Fruit fly (Drosophila melanogaster) whole organism, embryonic: ENCODE measurements around the gene CG14627.

Source experiments
- CG17385 ChIP-seq: fragments of 200-800 bp; sonication (Bioruptor generic); optimal IDR thresholded peaks from 3 replicates; lab custom pipeline; 2018; ENCODE audit warnings: missing biosample characterization, mild to moderate bottlenecking, missing genetic modification characterization
- CG2202 ChIP-seq: fragments of 200-800 bp; sonication (Bioruptor generic); optimal IDR thresholded peaks from 2 replicates; lab custom pipeline; 2018; ENCODE audit warnings: missing biosample characterization, mild to moderate bottlenecking, missing genetic modification characterization
- CG8359 ChIP-seq: fragments of 200-800 bp; sonication (Bioruptor generic); optimal IDR thresholded peaks from 2 replicates; lab custom pipeline; 2017; ENCODE audit warnings: missing biosample characterization, mild to moderate bottlenecking, missing genetic modification characterization, borderline replicate concordance
- D19B ChIP-seq: fragments of 200-800 bp; sonication (Bioruptor generic); optimal IDR thresholded peaks from 2 replicates; lab custom pipeline; 2017; ENCODE audit warnings: missing biosample characterization, mild to moderate bottlenecking, missing genetic modification characterization
- Fer3 ChIP-seq: fragments of 200-800 bp; sonication (Bioruptor generic); optimal IDR thresholded peaks from 2 replicates; lab custom pipeline; 2018; ENCODE audit warnings: missing biosample characterization, mild to moderate bottlenecking, missing genetic modification characterization, moderate library complexity
- Xrp1 ChIP-seq: fragments of 200-800 bp; sonication (Bioruptor generic); IDR thresholded peaks from 2 replicates; pipeline ENCODE4 v1.3.6; 2022; ENCODE audit warnings: missing biosample characterization, missing genetic modification characterization
- gfzf ChIP-seq: fragments of 200-800 bp; sonication (Bioruptor generic); optimal IDR thresholded peaks from 2 replicates; lab custom pipeline; 2016; ENCODE audit warnings: missing biosample characterization, mild to moderate bottlenecking, missing genetic modification characterization, moderate library complexity
- hkb ChIP-seq, 2 experiments: fragments of 200-800 bp in 1 of 2; fragments of >200 bp in 1 of 2; sonication (Bioruptor generic) in 1 of 2; IDR thresholded peaks in 1 of 2; optimal IDR thresholded peaks in 1 of 2; 2 replicates each; pipeline versions ENCODE4 v1.3.6 to Lab custom; 2017 to 2022; ENCODE audit warnings: missing biosample characterization in 1 of 2, missing genetic modification characterization in 1 of 2
- psq ChIP-seq: fragments of 200-800 bp; sonication (Bioruptor generic); optimal IDR thresholded peaks from 2 replicates; lab custom pipeline; 2017; ENCODE audit warnings: missing biosample characterization, missing genetic modification characterization

DNA sequence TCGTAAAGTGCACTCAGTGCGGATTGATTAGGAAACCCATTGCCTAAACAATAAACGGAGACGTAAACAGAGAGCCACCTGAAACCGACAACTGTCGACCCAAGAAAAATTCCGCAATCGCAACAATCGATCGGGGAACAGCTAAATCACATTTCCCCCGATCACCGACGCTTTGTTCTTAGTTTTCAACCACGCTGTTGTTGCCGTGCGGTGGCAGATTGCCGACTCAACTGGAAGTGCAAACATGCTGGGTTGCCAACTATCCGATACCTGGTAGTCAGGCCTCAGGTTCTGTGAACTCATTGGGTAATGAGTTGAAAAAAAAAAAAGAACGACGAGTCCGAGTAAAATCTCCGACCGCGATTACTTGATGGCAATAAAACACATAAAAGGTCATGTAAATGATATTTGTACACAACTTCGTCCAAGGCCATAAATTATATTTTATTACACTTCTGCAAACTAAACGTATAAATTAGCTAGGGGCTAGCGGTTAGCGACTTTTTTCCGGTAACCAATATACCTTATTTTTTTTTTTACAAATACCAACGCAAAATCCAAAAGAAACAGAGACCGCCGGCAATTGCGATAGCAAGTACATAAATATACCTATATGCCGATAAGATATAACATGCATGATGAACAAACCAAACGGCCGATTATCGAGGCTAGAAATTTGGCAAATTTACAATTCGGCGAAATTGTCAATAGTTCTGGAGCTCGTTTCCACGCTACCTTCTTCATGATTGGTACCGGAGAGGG lies 11.1 kb upstream of the CG14627 start, which contains the start of gene CG11378:
- no peak for TF ChIP-seq CG8359
- TF ChIP-seq Xrp1 (GFP tag; lab: Robert Waterston, UW): no peak
- no peak for TF ChIP-seq psq (GFP tag; lab: Kevin White, UChicago)
- TF ChIP-seq CG17385 (GFP tag; lab: Kevin White, UChicago): no peak
- TF ChIP-seq gfzf (GFP tag; lab: Kevin White, UChicago): no peak
- TF ChIP-seq hkb (optimal IDR thresholded peaks at IDR 0.05; lab: Kevin White, UChicago): no peak
- TF ChIP-seq hkb (GFP tag; IDR thresholded peaks at IDR 0.05; lab: Robert Waterston, UW): no peak
- TF ChIP-seq Fer3 (tag; lab: Kevin White, UChicago): no peak
- peak; percentile 85 for TF ChIP-seq D19B
- TF ChIP-seq CG2202 (tag; lab: Kevin White, UChicago): no peak
